Fruit fly (Drosophila melanogaster): ENCODE data around the gene CG10479.
A peak's percentile ranks its signal among the peaks of the same experiment; 100 is the strongest.

CG10479 gene

DNA sequence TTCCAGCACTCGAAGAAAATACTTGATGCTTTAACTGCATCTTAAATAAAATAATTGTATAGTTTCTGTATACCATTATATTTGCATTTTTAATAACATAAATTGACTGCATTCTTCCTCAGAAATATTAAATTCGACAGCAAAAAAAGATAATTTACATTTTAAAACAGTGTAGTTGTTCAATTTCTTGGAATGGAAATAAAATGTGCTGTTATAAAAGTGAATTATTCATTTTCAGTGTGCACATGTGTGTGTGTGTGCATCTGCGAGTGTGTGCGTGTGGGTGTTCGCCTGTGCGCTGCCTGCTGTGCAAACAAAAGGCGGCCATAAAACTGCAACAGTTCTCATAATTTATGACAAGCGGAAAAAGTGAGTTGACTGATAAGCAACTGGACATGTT lies 23.7 kb downstream of the CG10479 start (continued):
- no peak for TF ChIP-seq yki (optimal IDR thresholded peaks at IDR 0.05)
- TF ChIP-seq slbo (GFP tag; IDR thresholded peaks at IDR 0.05): no peak
- TF ChIP-seq nmo (GFP tag; optimal IDR thresholded peaks at IDR 0.05): peak; percentile 54
- no peak for TF ChIP-seq HLH3B (GFP tag; IDR thresholded peaks at IDR 0.05)
- TF ChIP-seq CG12155 (GFP tag; optimal IDR thresholded peaks at IDR 0.05): no peak
- peak; percentile 3 for TF ChIP-seq tap (tag; optimal IDR thresholded peaks at IDR 0.05)

- TF ChIP-seq fu2 (GFP tag; optimal IDR thresholded peaks at IDR 0.05): no peak
- TF ChIP-seq CG3838 (GFP tag; optimal IDR thresholded peaks at IDR 0.05): peak; percentile 94
- peak; percentile 20 for TF ChIP-seq stwl (tag; optimal IDR thresholded peaks at IDR 0.05)
- TF ChIP-seq ci (GFP tag; IDR thresholded peaks at IDR 0.05): peak; percentile 57; the same call in 1 of the 3 replicates
- TF ChIP-seq E2f2 (GFP tag; IDR thresholded peaks at IDR 0.05): no peak
- no peak for TF ChIP-seq cas (GFP tag; IDR thresholded peaks at IDR 0.05)
- peak; percentile 49 for TF ChIP-seq CG5180 (GFP tag; optimal IDR thresholded peaks at IDR 0.05)
- TF ChIP-seq croc (GFP tag; conservative IDR thresholded peaks at IDR 0.05): no peak
- TF ChIP-seq CG34224 (GFP tag; IDR thresholded peaks at IDR 0.05; ENCODE audit: partially characterized antibody): 0 out of 3 replicates have a peak, but pooled peaks have one; percentile 8
- TF ChIP-seq CG2199 (GFP tag; IDR thresholded peaks at IDR 0.05): 0 out of 3 replicates have a peak, but pooled peaks have one; percentile 40
- no peak for TF ChIP-seq NFAT (GFP tag; IDR thresholded peaks at IDR 0.05)
- peak; percentile 4 for TF ChIP-seq nom (GFP tag; optimal IDR thresholded peaks at IDR 0.05)
- TF ChIP-seq Jarid2 (GFP tag; optimal IDR thresholded peaks at IDR 0.05): peak; percentile 66
- no peak for TF ChIP-seq CG6765 (GFP tag; optimal IDR thresholded peaks at IDR 0.05)
- no peak for TF ChIP-seq ftz-f1 (GFP tag; optimal IDR thresholded peaks at IDR 0.05)
- TF ChIP-seq Sox102F (GFP tag; optimal IDR thresholded peaks at IDR 0.05): no peak
- 0 out of 3 replicates have a peak, but pooled peaks have one; percentile 20 for TF ChIP-seq zen2 (GFP tag; IDR thresholded peaks at IDR 0.05; ENCODE audit: partially characterized antibody)
- no peak for TF ChIP-seq exex (tag; optimal IDR thresholded peaks at IDR 0.05)
- TF ChIP-seq CG12744 (GFP tag; optimal IDR thresholded peaks at IDR 0.05): no peak
- peak; percentile 49; the same call in 1 of the 2 replicates for TF ChIP-seq chm (GFP tag; IDR thresholded peaks at IDR 0.05)
- no peak for TF ChIP-seq lab (GFP tag; optimal IDR thresholded peaks at IDR 0.05)
- no peak for TF ChIP-seq Ets65A (GFP tag)
- TF ChIP-seq Dbx (GFP tag; IDR thresholded peaks at IDR 0.05): no peak
- peak; percentile 29 for TF ChIP-seq Deaf1 (tag; optimal IDR thresholded peaks at IDR 0.05)
- no peak for TF ChIP-seq chif (GFP tag; optimal IDR thresholded peaks at IDR 0.05)
- no peak for TF ChIP-seq gt (GFP tag; IDR thresholded peaks at IDR 0.05)
- no peak for TF ChIP-seq CG12155 (GFP tag; optimal IDR thresholded peaks at IDR 0.05)
- TF ChIP-seq bbx (GFP tag; IDR thresholded peaks at IDR 0.05; ENCODE audit: partially characterized antibody): peak; percentile 32; the same call in 1 of the 2 replicates
- peak in 1 of 2 experiments; percentile 31 for TF ChIP-seq bsh (GFP tag; optimal IDR thresholded peaks at IDR 0.05)
- TF ChIP-seq Atf6 (GFP tag; IDR thresholded peaks at IDR 0.05): no peak
- TF ChIP-seq ato (GFP tag; IDR thresholded peaks at IDR 0.05; ENCODE audit: partially characterized antibody): no peak
- TF ChIP-seq Scr (GFP tag; IDR thresholded peaks at IDR 0.05; ENCODE audit: partially characterized antibody): no peak
- TF ChIP-seq CG11504 (tag; optimal IDR thresholded peaks at IDR 0.05): peak; percentile 98
- no peak for TF ChIP-seq CG6854 (GFP tag; optimal IDR thresholded peaks at IDR 0.05)
- no peak for TF ChIP-seq Rfx (GFP tag; IDR thresholded peaks at IDR 0.05)
- 0 out of 3 replicates have a peak, but pooled peaks have one; percentile 39 for TF ChIP-seq CG6175 (GFP tag; IDR thresholded peaks at IDR 0.05)
- TF ChIP-seq CG16863 (GFP tag; optimal IDR thresholded peaks at IDR 0.05): no peak
These were observed 25.3 kb downstream of the CG10479 start, which contains the start of gene Egfrap for dm6 chr3L:5950467-5950866. Egfrap (minus strand) TSS chr3L:5950658.

Data from whole organism, embryonic.